Fruit fly (Drosophila melanogaster) whole organism, embryonic: ENCODE data around the gene mtTFB2.

Experiments
- Abd-B ChIP-seq: fragments of 200-800 bp; sonication (Bioruptor generic); optimal IDR thresholded peaks from 2 replicates; lab custom pipeline; 2018; ENCODE audit warnings: missing biosample characterization, mild to moderate bottlenecking, missing genetic modification characterization, moderate library complexity
- CG10209 ChIP-seq: fragments of 200-800 bp; sonication (Bioruptor generic); optimal IDR thresholded peaks from 3 replicates; lab custom pipeline; 2017; ENCODE audit warnings: missing biosample characterization, mild to moderate bottlenecking, missing genetic modification characterization, missing genetic modification reagents
- CG10274 ChIP-seq: fragments of 200-800 bp; sonication (Bioruptor generic); optimal IDR thresholded peaks from 3 replicates; lab custom pipeline; 2017; ENCODE audit warnings: missing biosample characterization, mild to moderate bottlenecking, missing genetic modification characterization
- CG12236 ChIP-seq: fragments of 200-800 bp; sonication (Bioruptor generic); optimal IDR thresholded peaks from 2 replicates; lab custom pipeline; 2016; ENCODE audit warnings: missing biosample characterization, missing genetic modification characterization
- CG12659 ChIP-seq: fragments of 200-800 bp; sonication (Bioruptor generic); optimal IDR thresholded peaks from 3 replicates; lab custom pipeline; 2017; ENCODE audit warnings: mild to moderate bottlenecking, missing biosample characterization, missing genetic modification reagents, missing genetic modification characterization
- CG13287 ChIP-seq: fragments of 200-800 bp; sonication (Bioruptor generic); IDR thresholded peaks from 2 replicates; pipeline ENCODE4 v1.3.6; 2022; ENCODE audit warnings: missing biosample characterization, missing genetic modification characterization; ENCODE audit not compliant: partially characterized antibody
- CG14014 ChIP-seq: fragments of 200-800 bp; sonication (Bioruptor generic); IDR thresholded peaks from 2 replicates; pipeline ENCODE4 v1.3.6; 2022; ENCODE audit warnings: missing biosample characterization, missing genetic modification characterization
- CG1602 ChIP-seq: fragments of 200-800 bp; sonication (Bioruptor generic); optimal IDR thresholded peaks from 3 replicates; lab custom pipeline; 2016; ENCODE audit warnings: missing biosample characterization, missing genetic modification characterization
- CG2712 ChIP-seq: fragments of 200-800 bp; optimal IDR thresholded peaks from 3 replicates; lab custom pipeline; 2019; ENCODE audit warnings: missing biosample characterization, mild to moderate bottlenecking, missing genetic modification characterization, moderate library complexity
- CG3065 ChIP-seq: fragments of 200-800 bp; sonication (Bioruptor generic); optimal IDR thresholded peaks from 2 replicates; lab custom pipeline; 2016; ENCODE audit warnings: missing biosample characterization, missing genetic modification characterization
- CG4404 ChIP-seq: fragments of 200-800 bp; sonication (Bioruptor generic); IDR thresholded peaks from 2 replicates; pipeline ENCODE4 v1.3.6; 2022; ENCODE audit warnings: missing biosample characterization, missing genetic modification characterization
- CG4707 ChIP-seq: fragments of 200-800 bp; sonication (Bioruptor generic); optimal IDR thresholded peaks from 2 replicates; lab custom pipeline; 2018; ENCODE audit warnings: missing biosample characterization, mild to moderate bottlenecking, missing genetic modification characterization, moderate library complexity
- CG6683 ChIP-seq: fragments of 200-800 bp; sonication (Bioruptor generic); optimal IDR thresholded peaks from 2 replicates; lab custom pipeline; 2017; ENCODE audit warnings: missing biosample characterization, mild to moderate bottlenecking, missing genetic modification characterization, missing genetic modification reagents
- CG8388 ChIP-seq: fragments of 200-800 bp; sonication (Bioruptor generic); optimal IDR thresholded peaks from 2 replicates; lab custom pipeline; 2019; ENCODE audit warnings: missing biosample characterization, mild to moderate bottlenecking, missing genetic modification characterization, moderate library complexity
- CG8924 ChIP-seq: fragments of 200-800 bp; optimal IDR thresholded peaks from 3 replicates; lab custom pipeline; 2019; ENCODE audit warnings: missing biosample characterization, mild to moderate bottlenecking, missing genetic modification characterization, moderate library complexity
- CkIIα-i1 ChIP-seq: fragments of 200-800 bp; sonication (Bioruptor generic); IDR thresholded peaks from 2 replicates; pipeline ENCODE4 v1.3.6; 2022; ENCODE audit warnings: missing biosample characterization, missing genetic modification characterization
- CrebB ChIP-seq: fragments of 200-800 bp; sonication (Bioruptor generic); optimal IDR thresholded peaks from 3 replicates; lab custom pipeline; 2018; ENCODE audit warnings: missing biosample characterization, mild to moderate bottlenecking, missing genetic modification characterization
- Dref ChIP-seq: fragments of 200-800 bp; sonication (Bioruptor generic); IDR thresholded peaks from 2 replicates; pipeline ENCODE4 v1.3.6; 2022; ENCODE audit warnings: missing biosample characterization, missing genetic modification characterization
- Ets97D ChIP-seq: fragments of 200-800 bp; sonication (Bioruptor generic); optimal IDR thresholded peaks from 3 replicates; lab custom pipeline; 2016; ENCODE audit warnings: missing biosample characterization, missing genetic modification characterization
- HHEX ChIP-seq: fragments of 200-800 bp; sonication (Bioruptor generic); optimal IDR thresholded peaks from 3 replicates; lab custom pipeline; 2017; ENCODE audit warnings: missing biosample characterization, mild to moderate bottlenecking, missing genetic modification characterization, missing genetic modification reagents
- Hr51 ChIP-seq, 2 experiments: fragments of 200-800 bp; sonication (Bioruptor generic); optimal IDR thresholded peaks; 2 replicates in 1 of 2; 3 replicates in 1 of 2; lab custom pipeline; 2016 to 2018; ENCODE audit warnings: missing biosample characterization in 2 of 2, missing genetic modification characterization in 2 of 2, mild to moderate bottlenecking in 1 of 2, moderate library complexity in 1 of 2
- Lim3 ChIP-seq: fragments of 200-800 bp; sonication (Bioruptor generic); IDR thresholded peaks from 2 replicates; pipeline ENCODE4 v1.3.6; 2022; ENCODE audit warnings: missing biosample characterization, missing genetic modification characterization
- Mad ChIP-seq: fragments of 200-800 bp; sonication (Bioruptor generic); optimal IDR thresholded peaks from 2 replicates; lab custom pipeline; 2016; ENCODE audit warnings: missing biosample characterization, missing genetic modification characterization
- Mrtf ChIP-seq: fragments of 200-800 bp; sonication (Bioruptor generic); IDR thresholded peaks from 3 replicates; pipeline ENCODE4 v1.3.6; 2022; ENCODE audit warnings: missing biosample characterization, missing genetic modification characterization
- Nf-YB ChIP-seq: fragments of 200-800 bp; sonication (Bioruptor generic); optimal IDR thresholded peaks from 3 replicates; lab custom pipeline; 2019; ENCODE audit warnings: missing biosample characterization, mild to moderate bottlenecking, missing genetic modification characterization, moderate library complexity
- NfI ChIP-seq: fragments of 200-800 bp; sonication (Bioruptor generic); optimal IDR thresholded peaks from 3 replicates; lab custom pipeline; 2018; ENCODE audit warnings: missing biosample characterization, mild to moderate bottlenecking, missing genetic modification characterization, moderate library complexity
- PHDP ChIP-seq: fragments of 200-800 bp; sonication (Bioruptor generic); optimal IDR thresholded peaks from 3 replicates; lab custom pipeline; 2018; ENCODE audit warnings: missing biosample characterization, mild to moderate bottlenecking, missing genetic modification characterization, moderate library complexity
- Scr ChIP-seq: fragments of 200-800 bp; sonication (Bioruptor generic); IDR thresholded peaks from 2 replicates; pipeline ENCODE4 v1.3.6; 2022; ENCODE audit warnings: missing biosample characterization, missing genetic modification characterization; ENCODE audit not compliant: partially characterized antibody
- TFAM ChIP-seq: fragments of 200-800 bp; sonication (Bioruptor generic); optimal IDR thresholded peaks from 2 replicates; lab custom pipeline; 2017; ENCODE audit warnings: missing biosample characterization, missing genetic modification characterization, inconsistent platforms
- bsh ChIP-seq, 2 experiments: fragments of 200-800 bp; sonication (Bioruptor generic); optimal IDR thresholded peaks; 2 replicates each; lab custom pipeline; 2017 to 2018; ENCODE audit warnings: mild to moderate bottlenecking in 2 of 2, missing biosample characterization in 2 of 2, missing genetic modification characterization in 2 of 2, moderate library complexity in 1 of 2
- btn ChIP-seq: fragments of 200-800 bp; sonication (Bioruptor generic); optimal IDR thresholded peaks from 2 replicates; lab custom pipeline; 2016; ENCODE audit warnings: missing biosample characterization, missing genetic modification characterization
- dimm ChIP-seq: fragments of 200-800 bp; sonication (Bioruptor generic); IDR thresholded peaks from 2 replicates; pipeline ENCODE4 v1.3.6; 2022; ENCODE audit warnings: missing biosample characterization, missing genetic modification characterization
- exex ChIP-seq: fragments of 200-800 bp; sonication (Bioruptor generic); optimal IDR thresholded peaks from 4 replicates; lab custom pipeline; 2018; ENCODE audit warnings: missing biosample characterization, mild to moderate bottlenecking, missing genetic modification characterization, moderate library complexity
- fd96Cb ChIP-seq: fragments of 200-800 bp; sonication (Bioruptor generic); optimal IDR thresholded peaks from 2 replicates; lab custom pipeline; 2018; ENCODE audit warnings: missing biosample characterization, mild to moderate bottlenecking, missing genetic modification characterization, moderate library complexity
- grau ChIP-seq: fragments of 200-800 bp; optimal IDR thresholded peaks from 3 replicates; lab custom pipeline; 2019; ENCODE audit warnings: missing biosample characterization, mild to moderate bottlenecking, missing genetic modification characterization, moderate library complexity
- her ChIP-seq: fragments of 200-800 bp; sonication (Bioruptor generic); optimal IDR thresholded peaks from 2 replicates; lab custom pipeline; 2016; ENCODE audit warnings: missing biosample characterization, missing genetic modification characterization
- jing ChIP-seq: fragments of 200-800 bp; sonication (Bioruptor generic); optimal IDR thresholded peaks from 2 replicates; lab custom pipeline; 2018; ENCODE audit warnings: missing biosample characterization, mild to moderate bottlenecking, missing genetic modification characterization
- pum ChIP-seq: fragments of 200-800 bp; sonication (Bioruptor generic); optimal IDR thresholded peaks from 2 replicates; lab custom pipeline; 2016; ENCODE audit warnings: missing biosample characterization, missing genetic modification characterization
- ro ChIP-seq: fragments of 200-800 bp; sonication (Bioruptor generic); IDR thresholded peaks from 2 replicates; pipeline ENCODE4 v1.3.6; 2022; ENCODE audit warnings: missing biosample characterization, missing genetic modification characterization
- scrt ChIP-seq: fragments of 200-800 bp; sonication (Bioruptor generic); optimal IDR thresholded peaks from 2 replicates; lab custom pipeline; 2018; ENCODE audit warnings: missing biosample characterization, mild to moderate bottlenecking, missing genetic modification characterization, moderate library complexity
- sqz ChIP-seq: fragments of 200-800 bp; sonication (Bioruptor generic); optimal IDR thresholded peaks from 3 replicates; lab custom pipeline; 2018; ENCODE audit warnings: missing biosample characterization, mild to moderate bottlenecking, missing genetic modification characterization
- tgo ChIP-seq: fragments of 200-800 bp; sonication (Bioruptor generic); IDR thresholded peaks from 3 replicates; pipeline ENCODE4 v1.3.6; 2022; ENCODE audit warnings: missing biosample characterization, missing genetic modification characterization
- trem ChIP-seq: fragments of 200-800 bp; optimal IDR thresholded peaks from 3 replicates; lab custom pipeline; 2019; ENCODE audit warnings: missing biosample characterization, mild to moderate bottlenecking, missing genetic modification characterization, moderate library complexity
- usp ChIP-seq: fragments of >200 bp; optimal IDR thresholded peaks from 2 replicates; lab custom pipeline; 2017; ENCODE audit warnings: missing biosample characterization, missing genetic modification characterization

Gene mtTFB2

dm6 chr3R:10076665-10077064 is 31.3 kb downstream of the mtTFB2 start (continued):
- TF ChIP-seq CG13287 (GFP tag; lab: Robert Waterston, UW) = peak; percentile 10; the same call in 1 of the 2 replicates

DNA sequence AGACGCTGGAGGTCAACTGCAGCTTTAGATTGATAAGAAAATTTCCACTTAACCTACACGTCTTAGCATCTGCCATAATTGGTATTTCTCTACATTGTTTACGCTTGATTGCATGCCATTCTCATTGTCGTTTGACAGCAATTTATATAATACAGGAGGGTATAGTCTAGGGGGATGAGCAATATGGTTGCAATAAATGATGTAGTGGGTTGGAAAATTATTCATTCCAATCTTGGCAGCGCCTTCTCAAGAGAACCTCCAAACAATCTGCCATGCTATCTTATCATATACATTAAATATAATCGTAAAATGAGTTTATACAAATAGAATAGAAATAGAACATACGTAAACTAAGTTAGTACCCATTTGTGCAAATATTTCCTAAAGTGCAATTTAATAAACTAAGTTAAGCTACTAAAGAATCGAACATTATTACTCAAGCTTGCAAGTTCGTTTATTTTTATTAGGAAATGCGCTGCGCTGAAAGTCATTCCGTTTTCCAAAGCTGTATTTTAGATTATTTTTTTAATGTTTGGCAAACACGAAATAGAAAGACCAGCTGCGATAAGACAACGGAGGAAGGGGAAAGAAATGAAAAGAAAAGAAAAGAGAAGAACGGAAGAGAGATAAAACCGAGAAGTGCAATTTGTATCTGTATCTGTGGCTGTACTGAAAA is 33.2 kb downstream of the mtTFB2 start:
- TF ChIP-seq Hr51 (GFP tag; optimal IDR thresholded peaks at IDR 0.05; lab: Kevin White, UChicago) (no peak), Scr (no peak), jing (GFP tag; lab: Kevin White, UChicago) (no peak), bsh (GFP tag; optimal IDR thresholded peaks at IDR 0.05; lab: Kevin White, UChicago) (no peak), CG1602 (no peak), CG2712 (tag; lab: Kevin White, UChicago) (no peak), CG12659 (GFP tag; lab: Kevin White, UChicago) (no peak), fd96Cb (tag; lab: Kevin White, UChicago) (no peak), Abd-B (no peak), grau (tag; lab: Kevin White, UChicago) (no peak)

DNA sequence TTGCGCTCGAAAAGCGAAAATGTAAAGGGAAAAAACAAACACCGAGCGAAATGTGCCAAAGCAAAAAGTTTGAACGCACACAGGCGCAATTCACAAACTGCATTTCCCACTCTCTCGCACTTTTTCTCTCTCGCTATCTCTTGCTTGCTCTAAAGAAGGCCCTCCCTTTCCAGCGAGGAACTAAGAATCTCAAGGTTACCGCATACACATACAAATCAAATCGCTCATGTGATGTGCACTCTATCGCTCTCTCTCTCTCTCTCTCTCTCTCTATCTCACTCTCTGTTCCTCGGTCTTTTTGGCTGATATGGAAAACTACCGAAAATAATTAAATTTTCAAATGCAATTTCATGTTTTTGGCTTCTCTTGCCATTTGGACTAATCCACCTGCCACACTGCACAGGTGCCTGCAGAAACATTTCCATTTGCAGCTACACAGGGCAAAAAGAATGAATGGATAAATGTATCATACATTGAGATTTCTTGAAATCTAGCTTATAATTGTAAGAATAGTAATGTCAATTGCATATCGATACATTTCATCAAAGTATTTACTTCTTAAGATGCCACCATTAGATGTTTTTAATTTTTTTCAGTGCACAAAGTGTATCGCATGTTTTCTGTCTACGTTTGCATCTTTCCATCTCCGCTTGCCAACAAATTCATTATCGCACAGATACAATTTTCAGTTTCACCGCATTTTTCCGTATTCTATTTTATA is 34.1 kb downstream of the mtTFB2 start:
- TF ChIP-seq Nf-YB (no peak), CG4707 (no peak), CG10209 (no peak), bsh (GFP tag; optimal IDR thresholded peaks at IDR 0.05; lab: Kevin White, UChicago) (peak in 1 of 2 experiments; percentile 50), CG6683 (GFP tag; lab: Kevin White, UChicago) (no peak), CrebB (no peak), CG8924 (no peak), CG4404 (GFP tag; lab: Robert Waterston, UW) (no peak), CG10274 (GFP tag; lab: Kevin White, UChicago) (no peak), Mad (GFP tag; lab: Kevin White, UChicago) (no peak), dimm (GFP tag; lab: Robert Waterston, UW) (no peak), ro (GFP tag; lab: Robert Waterston, UW) (0 out of 2 replicates have a peak, but pooled peaks have one; percentile 17), CG3065 (GFP tag; lab: Kevin White, UChicago) (no peak), usp (GFP tag; lab: Kevin White, UChicago) (no peak), Abd-B (peak; percentile 6), PHDP (tag; lab: Kevin White, UChicago) (peak; percentile 21), pum (peak; percentile 10), grau (tag; lab: Kevin White, UChicago) (no peak), Lim3 (GFP tag; lab: Robert Waterston, UW) (no peak), Dref (GFP tag; lab: Robert Waterston, UW) (no peak), CG14014 (GFP tag; lab: Robert Waterston, UW) (no peak), NfI (GFP tag; lab: Kevin White, UChicago) (peak; percentile 1), trem (tag; lab: Kevin White, UChicago) (no peak), CG12236 (GFP tag; lab: Kevin White, UChicago) (no peak), tgo (GFP tag; lab: Robert Waterston, UW) (peak; percentile 30; the same call in 1 of the 3 replicates), sqz (no peak), btn (GFP tag; lab: Kevin White, UChicago) (no peak), HHEX (GFP tag; lab: Kevin White, UChicago) (no peak), Ets97D (no peak), CG8388 (GFP tag; lab: Kevin White, UChicago) (peak; percentile 34), CkIIα-i1 (GFP tag; lab: Robert Waterston, UW) (no peak), TFAM (GFP tag; lab: Kevin White, UChicago) (no peak), exex (tag; lab: Kevin White, UChicago) (no peak), scrt (GFP tag; lab: Kevin White, UChicago) (no peak), her (GFP tag; lab: Kevin White, UChicago) (no peak), Mrtf (GFP tag; lab: Robert Waterston, UW) (0 out of 3 replicates have a peak, but pooled peaks have one; percentile 29)
